Worm (Caenorhabditis elegans) whole organism, L1 larva: ENCODE measurements around the gene F32D8.12.

Experiments
- C16A3.4 ChIP-seq: fragments of 150-350 bp; optimal IDR thresholded peaks from 2 replicates; lab custom pipeline; 2014; ENCODE audit warnings: missing biosample characterization, missing genetic modification characterization
- Y116A8C.19 ChIP-seq: sonication (generic microtip); optimal IDR thresholded peaks from 2 replicates; lab custom pipeline; 2016; ENCODE audit warnings: missing compliant biosample characterization, missing genetic modification characterization, borderline replicate concordance
- aly-2 ChIP-seq: fragments of 150-350 bp; optimal IDR thresholded peaks from 2 replicates; lab custom pipeline; 2014; ENCODE audit warnings: missing biosample characterization, missing genetic modification characterization
- ama-1 ChIP-seq: fragments of 150-350 bp; optimal IDR thresholded peaks from 2 replicates; lab custom pipeline; 2014
- ceh-88 ChIP-seq: fragments of 200-800 bp; sonication (Bioruptor generic); IDR thresholded peaks from 2 replicates; pipeline ENCODE4 v1.3.6; 2022; ENCODE audit warnings: missing genetic modification characterization, missing compliant biosample characterization
- ceh-90 ChIP-seq: sonication (generic microtip); optimal IDR thresholded peaks from 2 replicates; lab custom pipeline; 2016; ENCODE audit warnings: missing genetic modification characterization, missing compliant biosample characterization
- dsc-1 ChIP-seq: sonication (generic microtip); optimal IDR thresholded peaks from 2 replicates; lab custom pipeline; 2016; ENCODE audit warnings: mild to moderate bottlenecking, missing genetic modification characterization, missing compliant biosample characterization
- efl-1 ChIP-seq, 4 experiments: fragments of 150-350 bp; optimal IDR thresholded peaks in 3 of 4; peaks in 1 of 4; 1 replicate in 1 of 4; 2 replicates in 3 of 4; lab custom pipeline; 2014; ENCODE audit warnings: missing biosample characterization in 2 of 4, missing genetic modification characterization in 2 of 4, missing genetic modification reagents in 2 of 4
- egl-13 ChIP-seq: sonication (generic microtip); optimal IDR thresholded peaks from 2 replicates; lab custom pipeline; 2016; ENCODE audit warnings: missing genotype, missing genetic modification reagents, missing genetic modification characterization, missing compliant biosample characterization
- elt-2 ChIP-seq: sonication (generic microtip); optimal IDR thresholded peaks from 2 replicates; lab custom pipeline; 2016; ENCODE audit warnings: missing genetic modification characterization, mild to moderate bottlenecking, inconsistent platforms, missing compliant biosample characterization, missing genetic modification reagents
- ets-5 ChIP-seq: fragments of 200-800 bp; sonication (Bioruptor generic); IDR thresholded peaks from 2 replicates; pipeline ENCODE4 v1.3.6; 2022; ENCODE audit warnings: missing genetic modification characterization, missing compliant biosample characterization
- fkh-4 ChIP-seq: sonication (generic microtip); optimal IDR thresholded peaks from 2 replicates; lab custom pipeline; 2016; ENCODE audit warnings: missing compliant biosample characterization, missing genetic modification characterization, borderline replicate concordance
- irx-1 ChIP-seq: sonication (generic microtip); optimal IDR thresholded peaks from 2 replicates; lab custom pipeline; 2016; ENCODE audit warnings: missing genetic modification characterization, missing compliant biosample characterization
- isw-1 ChIP-seq: fragments of 200-800 bp; sonication (Bioruptor generic); IDR thresholded peaks from 2 replicates; pipeline ENCODE4 v1.3.6; 2022; ENCODE audit warnings: missing genetic modification characterization, missing compliant biosample characterization
- lin-15B ChIP-seq: fragments of 150-350 bp; sonication (generic microtip); optimal IDR thresholded peaks from 3 replicates; lab custom pipeline; 2014; ENCODE audit warnings: missing biosample characterization, missing genetic modification characterization
- lin-35 ChIP-seq, 2 experiments: fragments of 150-350 bp; optimal IDR thresholded peaks; 2 replicates each; lab custom pipeline; 2014; ENCODE audit warnings: missing biosample characterization in 2 of 2, missing genetic modification characterization in 2 of 2, missing genetic modification reagents in 2 of 2
- lsy-2 ChIP-seq, 2 experiments: fragments of 150-350 bp; optimal IDR thresholded peaks; 2 replicates each; lab custom pipeline; 2014; ENCODE audit warnings: missing biosample characterization in 2 of 2, missing genetic modification characterization in 2 of 2
- mab-9 ChIP-seq: fragments of 200-800 bp; sonication (Bioruptor generic); IDR thresholded peaks from 2 replicates; pipeline ENCODE4 v1.3.6; 2022; ENCODE audit warnings: missing genetic modification reagents, missing genetic modification characterization, missing compliant biosample characterization
- mef-2 ChIP-seq: fragments of 150-350 bp; optimal IDR thresholded peaks from 2 replicates; lab custom pipeline; 2014; ENCODE audit warnings: missing biosample characterization, missing genetic modification characterization
- mep-1 ChIP-seq: fragments of 150-350 bp; optimal IDR thresholded peaks from 2 replicates; lab custom pipeline; 2014; ENCODE audit warnings: missing biosample characterization, missing genetic modification characterization
- nhr-11 ChIP-seq: fragments of 150-350 bp; optimal IDR thresholded peaks from 2 replicates; lab custom pipeline; 2014; ENCODE audit warnings: missing biosample characterization, missing genetic modification characterization
- nhr-19 ChIP-seq: fragments of 200-800 bp; sonication (Bioruptor generic); conservative IDR thresholded peaks from 2 replicates; pipeline ENCODE4 v1.3.6; 2022; ENCODE audit warnings: missing genetic modification characterization, missing compliant biosample characterization
- nhr-20 ChIP-seq: sonication (generic microtip); optimal IDR thresholded peaks from 2 replicates; lab custom pipeline; 2016; ENCODE audit warnings: mild to moderate bottlenecking, missing genetic modification characterization, missing compliant biosample characterization
- nhr-237 ChIP-seq: fragments of 150-350 bp; optimal IDR thresholded peaks from 2 replicates; lab custom pipeline; 2014; ENCODE audit warnings: missing biosample characterization, missing genetic modification characterization
- nhr-28 ChIP-seq: fragments of 150-350 bp; optimal IDR thresholded peaks from 2 replicates; lab custom pipeline; 2014; ENCODE audit warnings: missing biosample characterization, missing genetic modification characterization
- nhr-47 ChIP-seq: sonication (generic microtip); optimal IDR thresholded peaks from 2 replicates; lab custom pipeline; 2016; ENCODE audit warnings: mild to moderate bottlenecking, missing genetic modification characterization, moderate library complexity, missing compliant biosample characterization
- nhr-71 ChIP-seq: sonication (generic microtip); optimal IDR thresholded peaks from 2 replicates; lab custom pipeline; 2016; ENCODE audit warnings: mild to moderate bottlenecking, missing genetic modification characterization, moderate library complexity, missing compliant biosample characterization
- nhr-77 ChIP-seq: fragments of 150-350 bp; optimal IDR thresholded peaks from 2 replicates; lab custom pipeline; 2014; ENCODE audit warnings: missing biosample characterization, missing genetic modification characterization
- nhr-85 ChIP-seq: sonication (generic microtip); peaks from one replicate; lab custom pipeline; 2016; ENCODE audit warnings: missing genetic modification characterization, inconsistent platforms, missing compliant biosample characterization
- nhr-90 ChIP-seq: sonication (generic microtip); optimal IDR thresholded peaks from 2 replicates; lab custom pipeline; 2016; ENCODE audit warnings: mild to moderate bottlenecking, missing genetic modification characterization, missing compliant biosample characterization; ENCODE audit not compliant: poor library complexity
- pqm-1 ChIP-seq: sonication (generic microtip); optimal IDR thresholded peaks from 3 replicates; lab custom pipeline; 2017; ENCODE audit warnings: missing biosample characterization, missing genetic modification characterization
- rnt-1 ChIP-seq: sonication (generic microtip); optimal IDR thresholded peaks from 2 replicates; lab custom pipeline; 2016; ENCODE audit warnings: mild to moderate bottlenecking, missing genetic modification characterization, moderate library complexity, missing compliant biosample characterization
- snpc-4 ChIP-seq: fragments of 150-350 bp; optimal IDR thresholded peaks from 2 replicates; lab custom pipeline; 2014; ENCODE audit warnings: missing biosample characterization, missing genetic modification characterization
- snu-23 ChIP-seq: sonication (generic microtip); optimal IDR thresholded peaks from 2 replicates; lab custom pipeline; 2016; ENCODE audit warnings: missing genetic modification characterization, missing compliant biosample characterization
- sox-4 ChIP-seq: sonication (generic microtip); optimal IDR thresholded peaks from 2 replicates; lab custom pipeline; 2016; ENCODE audit warnings: missing genetic modification characterization, missing compliant biosample characterization
- sptf-1 ChIP-seq: fragments of 150-350 bp; optimal IDR thresholded peaks from 2 replicates; lab custom pipeline; 2014; ENCODE audit warnings: missing biosample characterization, missing genetic modification characterization
- sup-37 ChIP-seq: fragments of 200-800 bp; sonication (Bioruptor generic); optimal IDR thresholded peaks from 2 replicates; lab custom pipeline; 2018; ENCODE audit warnings: mild to moderate bottlenecking, missing genetic modification characterization, missing compliant biosample characterization
- unc-130 ChIP-seq: fragments of 150-350 bp; optimal IDR thresholded peaks from 2 replicates; lab custom pipeline; 2017; ENCODE audit warnings: missing biosample characterization, missing genetic modification characterization, inconsistent platforms
- unc-30 ChIP-seq: sonication (generic microtip); optimal IDR thresholded peaks from 2 replicates; lab custom pipeline; 2017; ENCODE audit warnings: missing biosample characterization, missing genetic modification characterization
- zag-1 ChIP-seq: fragments of 150-350 bp; optimal IDR thresholded peaks from 2 replicates; lab custom pipeline; 2014; ENCODE audit warnings: missing biosample characterization, missing genetic modification characterization

Gene F32D8.12

DNA sequence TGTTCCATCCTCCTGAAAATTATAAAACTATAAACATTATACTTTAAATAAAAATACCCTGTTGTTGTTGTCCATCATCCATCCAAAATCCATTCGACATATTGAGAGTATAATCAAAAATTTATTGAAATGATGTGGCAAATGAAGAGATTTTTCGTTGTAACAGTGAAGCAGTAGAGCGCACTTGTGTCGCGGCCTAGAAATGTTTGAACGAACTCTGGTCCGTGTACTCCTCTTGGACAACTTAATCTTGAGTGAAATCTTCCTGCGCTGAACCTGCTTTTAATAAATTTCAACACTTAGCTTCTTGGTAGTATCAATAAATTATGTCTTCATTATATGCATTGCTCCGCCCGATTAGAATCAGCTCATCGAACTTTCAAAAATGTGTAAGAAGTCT is 3.8 kb upstream of the F32D8.12 start, which contains the start of the genes F32D8.14 and F32D8.5 (continued):
- TF ChIP-seq irx-1 (tag; lab: Kevin White, UChicago) = peak; percentile 90
- TF ChIP-seq egl-13 (tag; lab: Kevin White, UChicago) = peak; percentile 85
- TF ChIP-seq sup-37 (GFP tag; lab: Kevin White, UChicago) = peak; percentile 16
- TF ChIP-seq sptf-1 (tag; lab: Kevin White, UChicago) = no peak
- TF ChIP-seq mep-1 = peak; percentile 89
- no peak for TF ChIP-seq pqm-1 (tag; lab: Kevin White, UChicago)
- peak; percentile 94 for TF ChIP-seq nhr-71 (tag; lab: Kevin White, UChicago)
- TF ChIP-seq nhr-11 (tag; lab: Kevin White, UChicago) = no peak
- peak; percentile 84 for TF ChIP-seq lin-15B
- no peak; the same call in 1 of the 2 replicates for TF ChIP-seq ceh-88 (GFP tag; lab: Robert Waterston, UW)
- TF ChIP-seq lin-35 (GFP tag; optimal IDR thresholded peaks at IDR 0.05; lab: Kevin White, UChicago) = peak; percentile 85 to 88

DNA sequence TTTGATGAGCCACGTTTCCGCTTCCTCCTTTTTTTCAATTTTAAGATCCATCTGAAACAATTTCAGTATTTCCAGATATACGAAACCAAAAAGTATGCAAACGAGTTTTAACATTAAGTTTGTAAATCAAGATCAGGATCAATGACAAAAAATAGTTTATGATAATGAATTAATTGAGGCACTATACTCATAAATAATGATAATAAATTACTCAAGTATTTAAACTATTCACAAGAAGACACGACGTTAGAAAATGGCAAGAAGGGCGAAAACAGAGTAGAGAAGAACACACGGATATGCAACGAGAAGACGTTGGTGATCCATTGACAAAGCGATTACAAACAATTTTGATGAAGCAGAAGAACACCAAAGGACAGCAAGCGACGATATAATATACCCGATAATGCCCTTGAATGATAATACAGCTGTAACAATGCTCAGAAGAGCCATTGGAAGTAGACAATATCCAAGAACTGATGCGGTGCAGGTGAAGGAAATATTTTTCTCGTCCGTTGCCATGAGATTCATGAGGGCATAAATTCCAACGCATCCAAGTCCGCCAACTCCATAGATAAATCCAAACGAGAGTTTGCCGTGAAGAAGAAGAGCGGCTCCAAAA is 2.8 kb upstream of the F32D8.12 start, which contains the start of gene F32D8.4:
TSS of gene F32D8.4 (minus strand) at position 51 of the 619 bp plus-strand sequence.
- TF ChIP-seq ama-1 (lab: Kevin White, UChicago) (no peak), efl-1 (optimal IDR thresholded peaks at IDR 0.05; lab: Kevin White, UChicago) (no peak), efl-1 (GFP tag; optimal IDR thresholded peaks at IDR 0.05 in 1 of 2; lab: Kevin White, UChicago) (peak in 1 of 2 experiments; percentile 90)

DNA sequence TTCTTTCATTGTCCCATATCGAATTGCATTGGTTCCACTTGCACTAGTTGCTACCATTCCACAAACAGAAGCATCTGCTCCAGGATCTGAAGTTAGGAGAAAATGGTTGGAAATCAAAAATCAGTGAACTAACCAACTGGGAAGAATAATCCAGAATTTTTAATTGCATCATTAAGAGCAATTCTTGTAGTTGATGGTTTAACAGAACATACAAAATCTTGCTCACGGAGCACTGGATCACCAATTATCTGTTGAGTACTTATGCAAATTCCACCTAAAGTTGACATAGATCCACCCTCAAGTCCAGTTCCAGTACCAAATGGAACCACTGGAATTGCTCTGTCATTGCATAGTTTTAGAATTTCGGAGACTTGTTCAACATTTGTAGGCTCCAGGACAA is 1.1 kb downstream of the F32D8.12 start:
- TF ChIP-seq nhr-19 (GFP tag; lab: Robert Waterston, UW) = peak; percentile 9; the same call in 1 of the 2 replicates
- TF ChIP-seq mep-1 = no peak

DNA sequence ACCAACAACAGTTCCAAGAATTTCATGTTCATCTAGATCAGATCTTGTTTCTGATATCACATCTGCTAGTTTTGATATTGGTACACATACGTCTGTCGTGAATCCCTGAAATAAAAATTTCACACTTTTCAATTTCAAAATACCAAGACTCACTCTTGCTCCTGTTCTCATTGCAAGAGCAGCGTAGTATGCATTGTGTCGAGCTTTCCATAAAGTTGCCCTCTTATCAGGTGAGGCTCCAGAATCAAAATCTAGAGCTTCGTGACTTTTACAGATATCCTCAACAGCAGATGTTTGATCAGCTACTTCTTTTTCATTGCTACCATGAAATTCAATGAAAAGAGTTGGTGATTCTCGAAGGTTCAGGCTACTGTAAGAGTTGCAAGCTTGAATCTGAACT is 1.8 kb downstream of the F32D8.12 start, which contains the start of gene F32D8.11:
TSS of gene F32D8.11 (minus strand) at position 101 of the 400 bp plus-strand sequence.
- TF ChIP-seq ets-5 (no peak), efl-1 (optimal IDR thresholded peaks at IDR 0.05; lab: Kevin White, UChicago) (no peak), efl-1 (GFP tag; optimal IDR thresholded peaks at IDR 0.05 in 1 of 2; lab: Kevin White, UChicago) (peak in 1 of 2 experiments; percentile 83), egl-13 (tag; lab: Kevin White, UChicago) (no peak)

ce11 chrV:10888153-10888552 is 2.7 kb downstream of the F32D8.12 start:
- no peak for TF ChIP-seq mep-1
- TF ChIP-seq mef-2 = no peak
- TF ChIP-seq dsc-1 (tag; lab: Kevin White, UChicago) = peak; percentile 56
- peak; percentile 48 for TF ChIP-seq aly-2 (tag; lab: Kevin White, UChicago)

DNA sequence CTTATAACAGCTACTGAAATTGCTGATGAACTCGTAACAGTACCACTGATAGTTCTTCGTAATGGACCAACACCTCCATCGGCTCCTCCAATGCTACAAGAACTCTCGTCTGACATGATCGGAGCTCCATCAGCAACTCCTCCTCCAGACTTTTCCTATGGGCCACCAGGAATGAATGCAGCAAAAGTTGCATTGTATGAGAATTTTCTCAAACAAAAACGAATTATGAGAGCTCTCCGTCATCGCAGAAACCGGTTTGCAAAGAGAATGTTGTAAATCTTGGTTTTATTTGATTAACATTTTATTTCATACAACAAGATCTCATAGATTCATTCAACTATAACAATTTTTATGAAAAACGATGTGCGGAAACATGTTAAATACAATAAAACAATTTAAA is 3.3 kb downstream of the F32D8.12 start:
- TF ChIP-seq nhr-85 (tag; lab: Kevin White, UChicago) = peak; percentile 30
- no peak for TF ChIP-seq sox-4 (tag; lab: Kevin White, UChicago)
- no peak for TF ChIP-seq sptf-1 (tag; lab: Kevin White, UChicago)
- no peak for TF ChIP-seq nhr-20 (tag; lab: Kevin White, UChicago)
- TF ChIP-seq ama-1 (lab: Kevin White, UChicago) = peak; percentile 15
- TF ChIP-seq nhr-77 (tag; lab: Kevin White, UChicago) = no peak
- TF ChIP-seq lsy-2 (tag; optimal IDR thresholded peaks at IDR 0.05; lab: Kevin White, UChicago) = peak in 1 of 2 experiments; percentile 3
- no peak for TF ChIP-seq mef-2
- peak; percentile 34 for TF ChIP-seq nhr-71 (tag; lab: Kevin White, UChicago)
- TF ChIP-seq Y116A8C.19 (tag; lab: Kevin White, UChicago) = no peak
- TF ChIP-seq unc-30 = no peak
- TF ChIP-seq lin-35 (GFP tag; optimal IDR thresholded peaks at IDR 0.05; lab: Kevin White, UChicago) = peak in 1 of 2 experiments; percentile 9
- no peak for TF ChIP-seq ceh-90
- no peak for TF ChIP-seq unc-130
- TF ChIP-seq efl-1 (optimal IDR thresholded peaks at IDR 0.05; lab: Kevin White, UChicago) = no peak
- TF ChIP-seq efl-1 (GFP tag; optimal IDR thresholded peaks at IDR 0.05 in 1 of 2; lab: Kevin White, UChicago) = peak in 1 of 2 experiments; percentile 89
- TF ChIP-seq snu-23 = no peak
- TF ChIP-seq elt-2 (tag; lab: Kevin White, UChicago) = no peak
- peak; percentile 49 for TF ChIP-seq C16A3.4 (tag; lab: Kevin White, UChicago)
- TF ChIP-seq snpc-4 (tag; lab: Kevin White, UChicago) = no peak
- no peak for TF ChIP-seq mab-9 (GFP tag; lab: Robert Waterston, UW)
- no peak for TF ChIP-seq nhr-237
- TF ChIP-seq pqm-1 (tag; lab: Kevin White, UChicago) = no peak
- TF ChIP-seq isw-1 (GFP tag; lab: Robert Waterston, UW) = no peak
- peak; percentile 28 for TF ChIP-seq nhr-90
- TF ChIP-seq fkh-4 = no peak
- TF ChIP-seq nhr-28 (tag; lab: Kevin White, UChicago) = no peak
- no peak for TF ChIP-seq dsc-1 (tag; lab: Kevin White, UChicago)
- TF ChIP-seq rnt-1 (tag; lab: Kevin White, UChicago) = no peak
- TF ChIP-seq zag-1 (tag; lab: Kevin White, UChicago) = no peak
- TF ChIP-seq nhr-47 = peak; percentile 6
